Fruit fly (Drosophila melanogaster) whole organism, embryonic: ENCODE measurements around the gene CG13716.
A peak's percentile ranks its signal among the peaks of the same experiment; 100 is the strongest.

ENCODE experiments used
- Aef1 ChIP-seq: fragments of 200-800 bp; sonication (Bioruptor generic); IDR thresholded peaks from 3 replicates; pipeline ENCODE4 v1.3.6; 2022; ENCODE audit warnings: missing biosample characterization, missing genetic modification characterization
- Atf6 ChIP-seq: fragments of 200-800 bp; sonication (Bioruptor generic); IDR thresholded peaks from 2 replicates; pipeline ENCODE4 v1.3.6; 2022; ENCODE audit warnings: missing biosample characterization, missing genetic modification characterization
- CG10209 ChIP-seq: fragments of 200-800 bp; sonication (Bioruptor generic); optimal IDR thresholded peaks from 3 replicates; lab custom pipeline; 2017; ENCODE audit warnings: missing biosample characterization, mild to moderate bottlenecking, missing genetic modification characterization, missing genetic modification reagents
- CG10565 ChIP-seq: fragments of 200-800 bp; sonication (Bioruptor generic); optimal IDR thresholded peaks from 3 replicates; lab custom pipeline; 2016; ENCODE audit warnings: missing biosample characterization, mild to moderate bottlenecking, missing genetic modification characterization
- CG11398 ChIP-seq: fragments of 200-800 bp; sonication (Bioruptor generic); optimal IDR thresholded peaks from 2 replicates; lab custom pipeline; 2016; ENCODE audit warnings: missing biosample characterization, missing genetic modification characterization
- CG11723 ChIP-seq: fragments of 200-800 bp; sonication (Bioruptor generic); optimal IDR thresholded peaks from 2 replicates; lab custom pipeline; 2017; ENCODE audit warnings: missing biosample characterization, mild to moderate bottlenecking, missing genetic modification characterization
- CG12104 ChIP-seq: fragments of 200-800 bp; sonication (Bioruptor generic); optimal IDR thresholded peaks from 3 replicates; lab custom pipeline; 2016; ENCODE audit warnings: missing biosample characterization, missing genetic modification characterization
- CG13287 ChIP-seq: fragments of 200-800 bp; sonication (Bioruptor generic); IDR thresholded peaks from 2 replicates; pipeline ENCODE4 v1.3.6; 2022; ENCODE audit warnings: missing biosample characterization, missing genetic modification characterization; ENCODE audit not compliant: partially characterized antibody
- CG1529 ChIP-seq: fragments of 200-800 bp; sonication (Bioruptor generic); optimal IDR thresholded peaks from 3 replicates; lab custom pipeline; 2018; ENCODE audit warnings: missing biosample characterization, missing genetic modification characterization
- CG15514 ChIP-seq: fragments of 200-800 bp; sonication (Bioruptor generic); optimal IDR thresholded peaks from 3 replicates; lab custom pipeline; 2017; ENCODE audit warnings: missing biosample characterization, missing genetic modification characterization, mild to moderate bottlenecking, moderate library complexity, missing genetic modification reagents
- CG17186 ChIP-seq: fragments of 200-800 bp; sonication (Bioruptor generic); optimal IDR thresholded peaks from 3 replicates; lab custom pipeline; 2017; ENCODE audit warnings: missing biosample characterization, missing genetic modification reagents, missing genetic modification characterization
- CG2678 ChIP-seq: fragments of 200-800 bp; sonication (Bioruptor generic); optimal IDR thresholded peaks from 3 replicates; lab custom pipeline; 2019; ENCODE audit warnings: missing biosample characterization, mild to moderate bottlenecking, missing genetic modification characterization, moderate library complexity
- CG2712 ChIP-seq: fragments of 200-800 bp; optimal IDR thresholded peaks from 3 replicates; lab custom pipeline; 2019; ENCODE audit warnings: missing biosample characterization, mild to moderate bottlenecking, missing genetic modification characterization, moderate library complexity
- CG31224 ChIP-seq: fragments of 200-800 bp; sonication (Bioruptor generic); IDR thresholded peaks from 2 replicates; pipeline ENCODE4 v1.3.6; 2022; ENCODE audit warnings: missing biosample characterization, missing genetic modification characterization
- CG3163 ChIP-seq: fragments of 200-800 bp; sonication (Bioruptor generic); optimal IDR thresholded peaks from 3 replicates; lab custom pipeline; 2016; ENCODE audit warnings: missing biosample characterization, missing genetic modification characterization
- CG33557 ChIP-seq: fragments of 200-800 bp; sonication (Bioruptor generic); optimal IDR thresholded peaks from 2 replicates; lab custom pipeline; 2019; ENCODE audit warnings: missing biosample characterization, mild to moderate bottlenecking, missing genetic modification characterization, moderate library complexity
- CG7556 ChIP-seq: fragments of 200-800 bp; sonication (Bioruptor generic); optimal IDR thresholded peaks from 2 replicates; lab custom pipeline; 2017; ENCODE audit warnings: missing biosample characterization, mild to moderate bottlenecking, missing genetic modification characterization
- CG9437 ChIP-seq: fragments of 200-800 bp; sonication (Bioruptor generic); optimal IDR thresholded peaks from 2 replicates; lab custom pipeline; 2018; ENCODE audit warnings: missing biosample characterization, mild to moderate bottlenecking, missing genetic modification characterization
- CG9727 ChIP-seq: fragments of 200-800 bp; sonication (Bioruptor generic); optimal IDR thresholded peaks from 3 replicates; lab custom pipeline; 2017; ENCODE audit warnings: missing biosample characterization, mild to moderate bottlenecking, missing genetic modification characterization
- CTCF ChIP-seq: fragments of 200-800 bp; sonication (Bioruptor generic); optimal IDR thresholded peaks from 2 replicates; lab custom pipeline; 2017; ENCODE audit warnings: missing biosample characterization, mild to moderate bottlenecking, missing genetic modification characterization, moderate library complexity
- CrebB ChIP-seq: fragments of 200-800 bp; sonication (Bioruptor generic); optimal IDR thresholded peaks from 3 replicates; lab custom pipeline; 2018; ENCODE audit warnings: missing biosample characterization, mild to moderate bottlenecking, missing genetic modification characterization
- Dip2 ChIP-seq: fragments of 200-800 bp; sonication (Bioruptor generic); IDR thresholded peaks from 2 replicates; pipeline ENCODE4 v1.3.6; 2022; ENCODE audit warnings: missing biosample characterization, missing genetic modification characterization
- ERR ChIP-seq: fragments of 200-800 bp; sonication (Bioruptor generic); optimal IDR thresholded peaks from 2 replicates; lab custom pipeline; 2016; ENCODE audit warnings: missing biosample characterization, missing genetic modification characterization
- HmgD ChIP-seq: fragments of 200-800 bp; sonication (Bioruptor generic); optimal IDR thresholded peaks from 3 replicates; lab custom pipeline; 2016; ENCODE audit warnings: missing biosample characterization, missing genetic modification characterization
- Hmx ChIP-seq: fragments of 200-800 bp; sonication (Bioruptor generic); optimal IDR thresholded peaks from 2 replicates; lab custom pipeline; 2016; ENCODE audit warnings: missing biosample characterization, missing genetic modification characterization
- MESR4 ChIP-seq: fragments of 200-800 bp; sonication (Bioruptor generic); optimal IDR thresholded peaks from 2 replicates; lab custom pipeline; 2018; ENCODE audit warnings: missing biosample characterization, mild to moderate bottlenecking, missing genetic modification characterization, moderate library complexity
- Rx ChIP-seq: fragments of 200-800 bp; sonication (Bioruptor generic); IDR thresholded peaks from 2 replicates; pipeline ENCODE4 v1.3.6; 2022; ENCODE audit warnings: missing biosample characterization, missing genetic modification characterization
- Scr ChIP-seq: fragments of 200-800 bp; sonication (Bioruptor generic); IDR thresholded peaks from 2 replicates; pipeline ENCODE4 v1.3.6; 2022; ENCODE audit warnings: missing biosample characterization, missing genetic modification characterization; ENCODE audit not compliant: partially characterized antibody
- Side ChIP-seq: fragments of 200-800 bp; sonication (Bioruptor generic); optimal IDR thresholded peaks from 2 replicates; lab custom pipeline; 2016; ENCODE audit warnings: missing biosample characterization, missing genetic modification characterization
- Spps ChIP-seq: fragments of 200-800 bp; sonication (Bioruptor generic); optimal IDR thresholded peaks from 2 replicates; lab custom pipeline; 2018; ENCODE audit warnings: missing biosample characterization, mild to moderate bottlenecking, missing genetic modification characterization
- Sry-β ChIP-seq: fragments of 200-800 bp; sonication (Bioruptor generic); optimal IDR thresholded peaks from 2 replicates; lab custom pipeline; 2018; ENCODE audit warnings: missing biosample characterization, mild to moderate bottlenecking, missing genetic modification characterization, moderate library complexity
- Sry-δ ChIP-seq: fragments of 200-800 bp; sonication (Bioruptor generic); optimal IDR thresholded peaks from 2 replicates; lab custom pipeline; 2016; ENCODE audit warnings: missing biosample characterization, missing genetic modification characterization
- bbx ChIP-seq: fragments of 200-800 bp; sonication (Bioruptor generic); IDR thresholded peaks from 2 replicates; pipeline ENCODE4 v1.3.6; 2022; ENCODE audit warnings: missing biosample characterization, missing genetic modification characterization; ENCODE audit not compliant: partially characterized antibody
- crc ChIP-seq: fragments of 200-800 bp; sonication (Bioruptor generic); optimal IDR thresholded peaks from 2 replicates; lab custom pipeline; 2016; ENCODE audit warnings: missing biosample characterization, missing genetic modification characterization
- croc ChIP-seq: fragments of 200-800 bp; sonication (Bioruptor generic); conservative IDR thresholded peaks from 3 replicates; pipeline ENCODE4 v1.3.6; 2022; ENCODE audit warnings: missing biosample characterization, missing genetic modification characterization
- gsb ChIP-seq: fragments of 200-800 bp; sonication (Bioruptor generic); IDR thresholded peaks from 2 replicates; pipeline ENCODE4 v1.3.6; 2022; ENCODE audit warnings: missing biosample characterization, missing genetic modification characterization
- kay ChIP-seq: fragments of 200-800 bp; sonication (Bioruptor generic); optimal IDR thresholded peaks from 2 replicates; lab custom pipeline; 2016; ENCODE audit warnings: missing biosample characterization, missing genetic modification characterization
- pb ChIP-seq: fragments of 200-800 bp; sonication (Bioruptor generic); optimal IDR thresholded peaks from 3 replicates; lab custom pipeline; 2016; ENCODE audit warnings: missing biosample characterization, missing genetic modification characterization
- psq ChIP-seq: fragments of 200-800 bp; sonication (Bioruptor generic); optimal IDR thresholded peaks from 2 replicates; lab custom pipeline; 2017; ENCODE audit warnings: missing biosample characterization, missing genetic modification characterization
- ro ChIP-seq: fragments of 200-800 bp; sonication (Bioruptor generic); IDR thresholded peaks from 2 replicates; pipeline ENCODE4 v1.3.6; 2022; ENCODE audit warnings: missing biosample characterization, missing genetic modification characterization
- sim ChIP-seq: fragments of 200-800 bp; sonication (Bioruptor generic); IDR thresholded peaks from 2 replicates; pipeline ENCODE4 v1.3.6; 2022; ENCODE audit warnings: missing biosample characterization, missing genetic modification characterization
- sob ChIP-seq: fragments of 200-800 bp; sonication (Bioruptor generic); IDR thresholded peaks from 2 replicates; pipeline ENCODE4 v1.3.6; 2022; ENCODE audit warnings: missing biosample characterization, missing genetic modification characterization
- sqz ChIP-seq: fragments of 200-800 bp; sonication (Bioruptor generic); optimal IDR thresholded peaks from 3 replicates; lab custom pipeline; 2018; ENCODE audit warnings: missing biosample characterization, mild to moderate bottlenecking, missing genetic modification characterization
- tgo ChIP-seq: fragments of 200-800 bp; sonication (Bioruptor generic); IDR thresholded peaks from 3 replicates; pipeline ENCODE4 v1.3.6; 2022; ENCODE audit warnings: missing biosample characterization, missing genetic modification characterization
- tll ChIP-seq, 2 experiments: fragments of 200-800 bp in 1 of 2; fragments of >200 bp in 1 of 2; sonication (Bioruptor generic) in 1 of 2; optimal IDR thresholded peaks; 2 replicates each; lab custom pipeline; 2017 to 2019; ENCODE audit warnings: missing biosample characterization in 2 of 2, missing genetic modification characterization in 2 of 2, mild to moderate bottlenecking in 1 of 2, moderate library complexity in 1 of 2
- tna ChIP-seq: fragments of 200-800 bp; sonication (Bioruptor generic); IDR thresholded peaks from 2 replicates; pipeline ENCODE4 v1.3.6; 2022; ENCODE audit warnings: missing biosample characterization, missing genetic modification characterization; ENCODE audit not compliant: partially characterized antibody
- tup ChIP-seq: fragments of 200-800 bp; sonication (Bioruptor generic); optimal IDR thresholded peaks from 2 replicates; lab custom pipeline; 2016; ENCODE audit warnings: missing biosample characterization, mild to moderate bottlenecking, missing genetic modification characterization, moderate library complexity
- wek ChIP-seq: fragments of 200-800 bp; sonication (Bioruptor generic); optimal IDR thresholded peaks from 3 replicates; lab custom pipeline; 2018; ENCODE audit warnings: missing biosample characterization, mild to moderate bottlenecking, missing genetic modification characterization, moderate library complexity
- zf30C ChIP-seq: fragments of 200-800 bp; sonication (Bioruptor generic); optimal IDR thresholded peaks from 3 replicates; lab custom pipeline; 2018; ENCODE audit warnings: missing biosample characterization, mild to moderate bottlenecking, missing genetic modification characterization

CG13716 gene

dm6 chr3L:4624371-4625154 lies 10.0 kb downstream of the CG13716 start (continued):
- TF ChIP-seq sqz: peak; percentile 84
- TF ChIP-seq CG10565 (GFP tag; lab: Kevin White, UChicago): peak; percentile 40
- peak; percentile 71 for TF ChIP-seq CG15514 (GFP tag; lab: Kevin White, UChicago)
- TF ChIP-seq pb (GFP tag; lab: Kevin White, UChicago): peak; percentile 86
- TF ChIP-seq CG12104 (GFP tag; lab: Kevin White, UChicago): peak; percentile 87
- peak; percentile 79 for TF ChIP-seq Side
- TF ChIP-seq tgo (GFP tag; lab: Robert Waterston, UW): peak; percentile 89
- TF ChIP-seq Spps: peak; percentile 70
- peak; percentile 38 for TF ChIP-seq CG17186 (GFP tag; lab: Kevin White, UChicago)
- TF ChIP-seq CG33557 (GFP tag; lab: Kevin White, UChicago): peak; percentile 82
- TF ChIP-seq tup: peak; percentile 58
- no peak for TF ChIP-seq bbx (GFP tag; lab: Robert Waterston, UW)
- TF ChIP-seq croc: peak; percentile 86
- TF ChIP-seq zf30C (GFP tag; lab: Kevin White, UChicago): no peak
- TF ChIP-seq sim (GFP tag; lab: Robert Waterston, UW): 0 out of 2 replicates have a peak, but pooled peaks have one; percentile 47
- TF ChIP-seq CrebB: peak; percentile 61
- peak; percentile 46 for TF ChIP-seq psq (GFP tag; lab: Kevin White, UChicago)
- TF ChIP-seq CG10209 (GFP tag; lab: Kevin White, UChicago): peak; percentile 88
- TF ChIP-seq CG3163 (GFP tag; lab: Kevin White, UChicago): peak; percentile 84
- TF ChIP-seq Atf6 (GFP tag; lab: Robert Waterston, UW): peak; percentile 86
- TF ChIP-seq Scr (GFP tag; lab: Robert Waterston, UW): no peak
- peak; percentile 87 for TF ChIP-seq kay (GFP tag; lab: Kevin White, UChicago)
- peak; percentile 80 for TF ChIP-seq Rx (GFP tag; lab: Robert Waterston, UW)
- TF ChIP-seq Sry-β (GFP tag; lab: Kevin White, UChicago): no peak
- peak; percentile 89 for TF ChIP-seq CG9727 (GFP tag; lab: Kevin White, UChicago)
- peak; percentile 58 for TF ChIP-seq Sry-δ
- peak; percentile 77 for TF ChIP-seq CG11723 (GFP tag; lab: Kevin White, UChicago)
- TF ChIP-seq crc (GFP tag; lab: Kevin White, UChicago): peak; percentile 86
- peak; percentile 26 for TF ChIP-seq wek
- TF ChIP-seq CG1529 (GFP tag; lab: Kevin White, UChicago): peak; percentile 77
- TF ChIP-seq CG2712 (tag; lab: Kevin White, UChicago): peak; percentile 87
- no peak for TF ChIP-seq tll (GFP tag; optimal IDR thresholded peaks at IDR 0.05; lab: Kevin White, UChicago)
- TF ChIP-seq HmgD (GFP tag; lab: Kevin White, UChicago): peak; percentile 64
- TF ChIP-seq CTCF (GFP tag; lab: Kevin White, UChicago): peak; percentile 28
- TF ChIP-seq CG7556 (GFP tag; lab: Kevin White, UChicago): peak; percentile 89
- peak; percentile 71 for TF ChIP-seq CG31224 (GFP tag; lab: Robert Waterston, UW)
- no peak for TF ChIP-seq Dip2
- peak; percentile 95 for TF ChIP-seq CG2678 (tag; lab: Kevin White, UChicago)
- TF ChIP-seq CG9437: peak; percentile 88
- TF ChIP-seq gsb (GFP tag; lab: Robert Waterston, UW): peak; percentile 53
- TF ChIP-seq CG13287 (GFP tag; lab: Robert Waterston, UW): no peak
- TF ChIP-seq MESR4 (GFP tag; lab: Kevin White, UChicago): no peak
- TF ChIP-seq tna (GFP tag; lab: Robert Waterston, UW): no peak
- TF ChIP-seq Hmx (GFP tag; lab: Kevin White, UChicago): peak; percentile 74
- TF ChIP-seq ERR (GFP tag; lab: Kevin White, UChicago): peak; percentile 71
- peak; percentile 69; the same call in 1 of the 2 replicates for TF ChIP-seq ro (GFP tag; lab: Robert Waterston, UW)
- peak; percentile 88 for TF ChIP-seq Aef1 (GFP tag; lab: Robert Waterston, UW)
- peak; percentile 76 for TF ChIP-seq CG11398 (GFP tag; lab: Kevin White, UChicago)
- peak; percentile 81 for TF ChIP-seq sob
